Worm (Caenorhabditis elegans): ENCODE results near the gene ced-6.

ce11 chrIII:5595445-5595844, at the start of gene ced-6:
- TF ChIP-seq ceh-82 (tag; optimal IDR thresholded peaks at IDR 0.05) (no peak), nhr-10 (tag; optimal IDR thresholded peaks at IDR 0.05) (no peak), lin-39 (tag; optimal IDR thresholded peaks at IDR 0.05) (no peak), elt-3 (tag; optimal IDR thresholded peaks at IDR 0.05) (no peak), ceh-16 (tag; optimal IDR thresholded peaks at IDR 0.05) (no peak), nhr-6 (tag; optimal IDR thresholded peaks at IDR 0.05) (no peak), snpc-4 (tag; optimal IDR thresholded peaks at IDR 0.05) (no peak), egl-27 (tag; optimal IDR thresholded peaks at IDR 0.05) (no peak), unc-55 (GFP tag; optimal IDR thresholded peaks at IDR 0.05) (no peak), R02D3.7 (tag; optimal IDR thresholded peaks at IDR 0.05) (no peak), lin-11 (tag; optimal IDR thresholded peaks at IDR 0.05) (no peak), nhr-25 (tag; optimal IDR thresholded peaks at IDR 0.05) (no peak), nhr-11 (tag; optimal IDR thresholded peaks at IDR 0.05) (no peak)
